Fruit fly (Drosophila melanogaster) whole organism, embryonic: ENCODE measurements around the gene CG2059.
A peak's percentile ranks its signal among the peaks of the same experiment; 100 is the strongest.

Source experiments
- CG12299 ChIP-seq: fragments of 200-800 bp; sonication (Bioruptor generic); optimal IDR thresholded peaks from 2 replicates; lab custom pipeline; 2018; ENCODE audit warnings: missing biosample characterization, mild to moderate bottlenecking, missing genetic modification characterization
- CG12659 ChIP-seq: fragments of 200-800 bp; sonication (Bioruptor generic); optimal IDR thresholded peaks from 3 replicates; lab custom pipeline; 2017; ENCODE audit warnings: mild to moderate bottlenecking, missing biosample characterization, missing genetic modification reagents, missing genetic modification characterization
- CG14014 ChIP-seq: fragments of 200-800 bp; sonication (Bioruptor generic); IDR thresholded peaks from 2 replicates; pipeline ENCODE4 v1.3.6; 2022; ENCODE audit warnings: missing biosample characterization, missing genetic modification characterization
- CG14860 ChIP-seq: fragments of 200-800 bp; sonication (Bioruptor generic); IDR thresholded peaks from 3 replicates; pipeline ENCODE4 v1.3.6; 2022; ENCODE audit warnings: missing biosample characterization, missing genetic modification characterization; ENCODE audit not compliant: partially characterized antibody
- CG15696 ChIP-seq: fragments of 200-800 bp; sonication (Bioruptor generic); optimal IDR thresholded peaks from 2 replicates; lab custom pipeline; 2019; ENCODE audit warnings: missing biosample characterization, mild to moderate bottlenecking, missing genetic modification characterization, moderate library complexity
- CG16813 ChIP-seq: fragments of 200-800 bp; sonication (Bioruptor generic); IDR thresholded peaks from 3 replicates; pipeline ENCODE4 v1.3.6; 2022; ENCODE audit warnings: missing biosample characterization, missing genetic modification characterization; ENCODE audit not compliant: partially characterized antibody
- CG17385 ChIP-seq: fragments of 200-800 bp; sonication (Bioruptor generic); optimal IDR thresholded peaks from 3 replicates; lab custom pipeline; 2018; ENCODE audit warnings: missing biosample characterization, mild to moderate bottlenecking, missing genetic modification characterization
- CG18262 ChIP-seq: fragments of 200-800 bp; optimal IDR thresholded peaks from 3 replicates; lab custom pipeline; 2019; ENCODE audit warnings: missing biosample characterization, mild to moderate bottlenecking, missing genetic modification characterization, moderate library complexity
- CG18619 ChIP-seq: fragments of 200-800 bp; sonication (Bioruptor generic); optimal IDR thresholded peaks from 3 replicates; lab custom pipeline; 2017; ENCODE audit warnings: missing biosample characterization, mild to moderate bottlenecking, missing genetic modification characterization
- CG30403 ChIP-seq: fragments of 200-800 bp; sonication (Bioruptor generic); optimal IDR thresholded peaks from 3 replicates; lab custom pipeline; 2016; ENCODE audit warnings: missing biosample characterization, missing genetic modification characterization
- CG30431 ChIP-seq: fragments of 200-800 bp; sonication (Bioruptor generic); optimal IDR thresholded peaks from 2 replicates; lab custom pipeline; 2017; ENCODE audit warnings: missing biosample characterization, missing genetic modification characterization
- CG3163 ChIP-seq: fragments of 200-800 bp; sonication (Bioruptor generic); optimal IDR thresholded peaks from 3 replicates; lab custom pipeline; 2016; ENCODE audit warnings: missing biosample characterization, missing genetic modification characterization
- CG32532 ChIP-seq: fragments of 200-800 bp; sonication (Bioruptor generic); IDR thresholded peaks from 2 replicates; pipeline ENCODE4 v1.3.6; 2022; ENCODE audit warnings: missing biosample characterization, missing genetic modification characterization
- CG4282 ChIP-seq: fragments of 200-800 bp; sonication (Bioruptor generic); optimal IDR thresholded peaks from 2 replicates; lab custom pipeline; 2016; ENCODE audit warnings: missing biosample characterization, missing genetic modification characterization
- CG5245 ChIP-seq: fragments of 200-800 bp; sonication (Bioruptor generic); optimal IDR thresholded peaks from 3 replicates; lab custom pipeline; 2016; ENCODE audit warnings: missing biosample characterization, missing genetic modification characterization
- CG7839 ChIP-seq: fragments of 200-800 bp; sonication (Bioruptor generic); optimal IDR thresholded peaks from 3 replicates; lab custom pipeline; 2018; ENCODE audit warnings: missing biosample characterization, mild to moderate bottlenecking, missing genetic modification characterization, moderate library complexity
- CG7928 ChIP-seq: fragments of 200-800 bp; sonication (Bioruptor generic); optimal IDR thresholded peaks from 2 replicates; lab custom pipeline; 2017; ENCODE audit warnings: missing biosample characterization, mild to moderate bottlenecking, missing genetic modification characterization
- CG9215 ChIP-seq: fragments of 200-800 bp; sonication (Bioruptor generic); IDR thresholded peaks from 2 replicates; pipeline ENCODE4 v1.3.6; 2022; ENCODE audit warnings: missing biosample characterization, missing genetic modification characterization
- CG9609 ChIP-seq: fragments of 200-800 bp; sonication (Bioruptor generic); optimal IDR thresholded peaks from 3 replicates; lab custom pipeline; 2016; ENCODE audit warnings: missing biosample characterization, missing genetic modification characterization
- D19B ChIP-seq: fragments of 200-800 bp; sonication (Bioruptor generic); optimal IDR thresholded peaks from 2 replicates; lab custom pipeline; 2017; ENCODE audit warnings: missing biosample characterization, mild to moderate bottlenecking, missing genetic modification characterization
- Dp ChIP-seq: fragments of 200-800 bp; sonication (Bioruptor generic); optimal IDR thresholded peaks from 2 replicates; lab custom pipeline; 2018; ENCODE audit warnings: missing biosample characterization, mild to moderate bottlenecking, missing genetic modification characterization, moderate library complexity
- Ets97D ChIP-seq: fragments of 200-800 bp; sonication (Bioruptor generic); optimal IDR thresholded peaks from 3 replicates; lab custom pipeline; 2016; ENCODE audit warnings: missing biosample characterization, missing genetic modification characterization
- Fer2 ChIP-seq: fragments of 200-800 bp; sonication (Bioruptor generic); optimal IDR thresholded peaks from 2 replicates; lab custom pipeline; 2018; ENCODE audit warnings: missing biosample characterization, mild to moderate bottlenecking, missing genetic modification characterization, moderate library complexity
- HLHmδ ChIP-seq: fragments of 200-800 bp; sonication (Bioruptor generic); optimal IDR thresholded peaks from 2 replicates; lab custom pipeline; 2018; ENCODE audit warnings: missing biosample characterization, mild to moderate bottlenecking, missing genetic modification characterization, moderate library complexity
- Hmx ChIP-seq: fragments of 200-800 bp; sonication (Bioruptor generic); optimal IDR thresholded peaks from 2 replicates; lab custom pipeline; 2016; ENCODE audit warnings: missing biosample characterization, missing genetic modification characterization
- Hr51 ChIP-seq, 2 experiments: fragments of 200-800 bp; sonication (Bioruptor generic); optimal IDR thresholded peaks; 2 replicates in 1 of 2; 3 replicates in 1 of 2; lab custom pipeline; 2016 to 2018; ENCODE audit warnings: missing biosample characterization in 2 of 2, missing genetic modification characterization in 2 of 2, mild to moderate bottlenecking in 1 of 2, moderate library complexity in 1 of 2
- Max ChIP-seq: fragments of 200-800 bp; sonication (Bioruptor generic); optimal IDR thresholded peaks from 2 replicates; lab custom pipeline; 2016; ENCODE audit warnings: missing biosample characterization, mild to moderate bottlenecking, missing genetic modification characterization
- NFAT ChIP-seq: fragments of 200-800 bp; sonication (Bioruptor generic); IDR thresholded peaks from 2 replicates; pipeline ENCODE4 v1.3.6; 2022; ENCODE audit warnings: missing biosample characterization, missing genetic modification characterization
- Nf-YA ChIP-seq: fragments of 200-800 bp; sonication (Bioruptor generic); IDR thresholded peaks from 2 replicates; pipeline ENCODE4 v1.3.6; 2022; ENCODE audit warnings: missing biosample characterization, missing genetic modification characterization
- Ptx1 ChIP-seq: fragments of 200-800 bp; sonication (Bioruptor generic); IDR thresholded peaks from 2 replicates; pipeline ENCODE4 v1.3.6; 2022; ENCODE audit warnings: missing biosample characterization, missing genetic modification characterization
- Rfx ChIP-seq: fragments of 200-800 bp; sonication (Bioruptor generic); IDR thresholded peaks from 2 replicates; pipeline ENCODE4 v1.3.6; 2022; ENCODE audit warnings: missing biosample characterization, missing genetic modification characterization
- Rx ChIP-seq: fragments of 200-800 bp; sonication (Bioruptor generic); IDR thresholded peaks from 2 replicates; pipeline ENCODE4 v1.3.6; 2022; ENCODE audit warnings: missing biosample characterization, missing genetic modification characterization
- Trl ChIP-seq, 3 experiments: fragments of >200 bp in 2 of 3; fragments of 200-800 bp in 1 of 3; sonication (Bioruptor generic) in 1 of 3; optimal IDR thresholded peaks; 2 replicates in 1 of 3; 3 replicates in 2 of 3; lab custom pipeline; 2016 to 2017; ENCODE audit warnings: missing biosample characterization in 1 of 3, missing genetic modification characterization in 1 of 3
- ap ChIP-seq: fragments of 200-800 bp; sonication (Bioruptor generic); IDR thresholded peaks from 2 replicates; pipeline ENCODE4 v1.3.6; 2022; ENCODE audit warnings: missing biosample characterization, missing genetic modification characterization
- cas ChIP-seq: fragments of 200-800 bp; sonication (Bioruptor generic); IDR thresholded peaks from 2 replicates; pipeline ENCODE4 v1.3.6; 2022; ENCODE audit warnings: missing biosample characterization, missing genetic modification characterization
- danr ChIP-seq: fragments of 200-800 bp; sonication (Bioruptor generic); IDR thresholded peaks from 2 replicates; pipeline ENCODE4 v1.3.6; 2022; ENCODE audit warnings: missing biosample characterization, missing genetic modification characterization
- disco-r ChIP-seq: fragments of 200-800 bp; sonication (Bioruptor generic); optimal IDR thresholded peaks from 2 replicates; lab custom pipeline; 2016; ENCODE audit warnings: missing biosample characterization, missing genetic modification characterization
- dysf ChIP-seq: fragments of 200-800 bp; sonication (Bioruptor generic); IDR thresholded peaks from 3 replicates; pipeline ENCODE4 v1.3.6; 2022; ENCODE audit warnings: missing biosample characterization, missing genetic modification characterization
- fd102C ChIP-seq: fragments of 200-800 bp; sonication (Bioruptor generic); optimal IDR thresholded peaks from 2 replicates; lab custom pipeline; 2018; ENCODE audit warnings: missing biosample characterization, mild to moderate bottlenecking, missing genetic modification characterization, moderate library complexity
- gt ChIP-seq: fragments of 200-800 bp; sonication (Bioruptor generic); IDR thresholded peaks from 2 replicates; pipeline ENCODE4 v1.3.6; 2022; ENCODE audit warnings: missing biosample characterization, missing genetic modification characterization
- lmd ChIP-seq: fragments of 200-800 bp; sonication (Bioruptor generic); IDR thresholded peaks from 2 replicates; pipeline ENCODE4 v1.3.6; 2022; ENCODE audit warnings: missing biosample characterization, missing genetic modification characterization
- nmo ChIP-seq: fragments of 200-800 bp; sonication (Bioruptor generic); optimal IDR thresholded peaks from 2 replicates; lab custom pipeline; 2018; ENCODE audit warnings: missing biosample characterization, mild to moderate bottlenecking, missing genetic modification characterization, moderate library complexity
- peb ChIP-seq: fragments of 200-800 bp; sonication (Bioruptor generic); IDR thresholded peaks from 2 replicates; pipeline ENCODE4 v1.3.6; 2022; ENCODE audit warnings: missing biosample characterization, missing genetic modification characterization
- pfk ChIP-seq: fragments of 200-800 bp; sonication (Bioruptor generic); optimal IDR thresholded peaks from 2 replicates; lab custom pipeline; 2018; ENCODE audit warnings: missing biosample characterization, mild to moderate bottlenecking, missing genetic modification characterization, moderate library complexity
- prd ChIP-seq, 3 experiments: fragments of >200 bp in 2 of 3; fragments of 200-800 bp in 1 of 3; sonication (Bioruptor generic) in 1 of 3; optimal IDR thresholded peaks in 2 of 3; IDR thresholded peaks in 1 of 3; 2 replicates in 2 of 3; 3 replicates in 1 of 3; pipeline versions ENCODE4 v1.3.6 to Lab custom; 2017 to 2022; ENCODE audit warnings: missing biosample characterization in 1 of 3, missing genetic modification characterization in 1 of 3
- so ChIP-seq: fragments of 200-800 bp; sonication (Bioruptor generic); IDR thresholded peaks from 3 replicates; pipeline ENCODE4 v1.3.6; 2022; ENCODE audit warnings: missing biosample characterization, missing genetic modification characterization
- tgo ChIP-seq: fragments of 200-800 bp; sonication (Bioruptor generic); IDR thresholded peaks from 3 replicates; pipeline ENCODE4 v1.3.6; 2022; ENCODE audit warnings: missing biosample characterization, missing genetic modification characterization
- wdn ChIP-seq: fragments of 200-800 bp; sonication (Bioruptor generic); IDR thresholded peaks from 2 replicates; pipeline ENCODE4 v1.3.6; 2022; ENCODE audit warnings: missing biosample characterization, missing genetic modification characterization
- wor ChIP-seq: fragments of 200-800 bp; sonication (Bioruptor generic); IDR thresholded peaks from 2 replicates; pipeline ENCODE4 v1.3.6; 2022; ENCODE audit warnings: missing biosample characterization, missing genetic modification characterization
- yki ChIP-seq: fragments of >200 bp; optimal IDR thresholded peaks from 3 replicates; lab custom pipeline; 2018
- zf30C ChIP-seq: fragments of 200-800 bp; sonication (Bioruptor generic); optimal IDR thresholded peaks from 3 replicates; lab custom pipeline; 2018; ENCODE audit warnings: missing biosample characterization, mild to moderate bottlenecking, missing genetic modification characterization

Gene CG2059

dm6 chrX:7332493-7332892, 46.3 kb downstream of the CG2059 start (continued):
- 0 out of 2 replicates have a peak, but pooled peaks have one; percentile 17 for TF ChIP-seq cas
- TF ChIP-seq CG7839 (tag; lab: Kevin White, UChicago): peak; percentile 80
- TF ChIP-seq danr (GFP tag; lab: Robert Waterston, UW): no peak
- TF ChIP-seq CG9215 (GFP tag; lab: Robert Waterston, UW): peak; percentile 59
- peak; percentile 57 for TF ChIP-seq CG18619 (GFP tag; lab: Kevin White, UChicago)
- no peak for TF ChIP-seq Hmx (GFP tag; lab: Kevin White, UChicago)
- peak; percentile 68 for TF ChIP-seq disco-r (GFP tag; lab: Kevin White, UChicago)
- no peak for TF ChIP-seq gt
- no peak for TF ChIP-seq CG18262
- TF ChIP-seq CG16813: no peak
- peak; percentile 62 for TF ChIP-seq lmd (GFP tag; lab: Robert Waterston, UW)
- TF ChIP-seq tgo (GFP tag; lab: Robert Waterston, UW): peak; percentile 60; the same call in 2 of the 3 replicates
- no peak for TF ChIP-seq Nf-YA (GFP tag; lab: Robert Waterston, UW)
- TF ChIP-seq peb: no peak
- TF ChIP-seq D19B: peak; percentile 57
- TF ChIP-seq Dp: no peak
- TF ChIP-seq CG14860 (GFP tag; lab: Robert Waterston, UW): no peak
- TF ChIP-seq Ets97D (GFP tag; lab: Kevin White, UChicago): peak; percentile 21
- TF ChIP-seq prd (optimal IDR thresholded peaks at IDR 0.05; lab: Kevin White, UChicago): no peak
- TF ChIP-seq prd (GFP tag; IDR thresholded peaks at IDR 0.05; lab: Robert Waterston, UW): peak; percentile 70
- no peak for TF ChIP-seq CG12299 (tag; lab: Kevin White, UChicago)
- no peak for TF ChIP-seq Trl (optimal IDR thresholded peaks at IDR 0.05; lab: Kevin White, UChicago)
- TF ChIP-seq Trl (GFP tag; optimal IDR thresholded peaks at IDR 0.05; lab: Kevin White, UChicago): peak; percentile 73
- no peak for TF ChIP-seq CG7928
- TF ChIP-seq so (GFP tag; lab: Robert Waterston, UW): peak; percentile 71; the same call in 2 of the 3 replicates
- peak; percentile 73 for TF ChIP-seq Ptx1
- peak; percentile 74 for TF ChIP-seq wdn
- no peak for TF ChIP-seq yki (lab: Kevin White, UChicago)
- TF ChIP-seq CG3163: peak; percentile 35
- peak; percentile 34 for TF ChIP-seq Max (GFP tag; lab: Kevin White, UChicago)
- peak; percentile 83 for TF ChIP-seq dysf (GFP tag; lab: Robert Waterston, UW)
- TF ChIP-seq zf30C: peak; percentile 54
- peak; percentile 63 for TF ChIP-seq NFAT (GFP tag; lab: Robert Waterston, UW)
- TF ChIP-seq HLHmδ (GFP tag; lab: Kevin White, UChicago): no peak
- TF ChIP-seq wor: no peak
- TF ChIP-seq CG32532 (GFP tag; lab: Robert Waterston, UW): peak; percentile 82
- peak; percentile 53 for TF ChIP-seq nmo (GFP tag; lab: Kevin White, UChicago)
- peak; percentile 5 for TF ChIP-seq CG4282 (GFP tag; lab: Kevin White, UChicago)
- no peak for TF ChIP-seq fd102C (GFP tag; lab: Kevin White, UChicago)
- peak; percentile 86 for TF ChIP-seq Rfx (GFP tag; lab: Robert Waterston, UW)
- peak; percentile 55 for TF ChIP-seq CG9609
- peak; percentile 67 for TF ChIP-seq CG30403 (GFP tag; lab: Kevin White, UChicago)
- TF ChIP-seq CG12659 (GFP tag; lab: Kevin White, UChicago): peak; percentile 54
- peak; percentile 55 to 71 for TF ChIP-seq Hr51 (GFP tag; optimal IDR thresholded peaks at IDR 0.05; lab: Kevin White, UChicago)
- no peak for TF ChIP-seq CG15696 (tag; lab: Kevin White, UChicago)
- peak; percentile 15 for TF ChIP-seq CG30431 (GFP tag; lab: Kevin White, UChicago)
- TF ChIP-seq Rx (GFP tag; lab: Robert Waterston, UW): no peak
- 0 out of 2 replicates have a peak, but pooled peaks have one; percentile 7 for TF ChIP-seq ap (GFP tag; lab: Robert Waterston, UW)
- peak; percentile 69 for TF ChIP-seq CG17385
- TF ChIP-seq pfk: no peak
- peak; percentile 30 for TF ChIP-seq CG5245 (GFP tag; lab: Kevin White, UChicago)
- peak; percentile 70 for TF ChIP-seq CG14014
- peak; percentile 16 for TF ChIP-seq Fer2 (tag; lab: Kevin White, UChicago)
